Worm (Caenorhabditis elegans) whole organism, early embryonic: ENCODE results near the gene pals-16.

Source experiments
- B0310.2 ChIP-seq: sonication (generic microtip); optimal IDR thresholded peaks from 2 replicates; lab custom pipeline; 2016; ENCODE audit warnings: mild to moderate bottlenecking, missing genetic modification characterization, missing compliant biosample characterization
- ama-1 ChIP-seq: fragments of 150-350 bp; optimal IDR thresholded peaks from 2 replicates; lab custom pipeline; 2014
- ceh-36 ChIP-seq: sonication (generic microtip); optimal IDR thresholded peaks from 2 replicates; lab custom pipeline; 2016; ENCODE audit warnings: missing genetic modification characterization, inconsistent platforms, missing compliant biosample characterization
- flt-1 ChIP-seq: fragments of 200-800 bp; sonication (Bioruptor generic); IDR thresholded peaks from 2 replicates; pipeline ENCODE4 v1.3.6; 2022; ENCODE audit warnings: missing genetic modification characterization, missing compliant biosample characterization
- pes-1 ChIP-seq: fragments of 200-800 bp; sonication (Bioruptor generic); IDR thresholded peaks from 2 replicates; pipeline ENCODE4 v1.3.6; 2022; ENCODE audit warnings: missing genetic modification reagents, missing genetic modification characterization, missing compliant biosample characterization
- sea-1 ChIP-seq: fragments of 200-800 bp; sonication (Bioruptor generic); conservative IDR thresholded peaks from 2 replicates; pipeline ENCODE4 v1.3.6; 2022; ENCODE audit warnings: missing genetic modification characterization, missing compliant biosample characterization
- tbx-11 ChIP-seq: fragments of 200-800 bp; sonication (Bioruptor generic); IDR thresholded peaks from 2 replicates; pipeline ENCODE4 v1.3.6; 2022; ENCODE audit warnings: missing genetic modification characterization, missing compliant biosample characterization
- tbx-37 ChIP-seq: fragments of 200-800 bp; sonication (Bioruptor generic); conservative IDR thresholded peaks from 2 replicates; pipeline ENCODE4 v1.3.6; 2022; ENCODE audit warnings: missing genetic modification reagents, missing genetic modification characterization, missing compliant biosample characterization

ce11 chrIII:1384092-1384491, 15.7 kb upstream of the pals-16 start, which contains the start of the genes fbxa-138 and Y82E9BR.5:
- TF ChIP-seq pes-1 (no peak), ama-1 (lab: Kevin White, UChicago) (no peak), B0310.2 (tag; lab: Kevin White, UChicago) (no peak), ceh-36 (tag; lab: Kevin White, UChicago) (no peak), sea-1 (GFP tag; lab: Robert Waterston, UW) (no peak), tbx-37 (GFP tag; lab: Robert Waterston, UW) (no peak), flt-1 (GFP tag; lab: Robert Waterston, UW) (no peak), tbx-11 (GFP tag; lab: Robert Waterston, UW) (no peak)
